Worm (Caenorhabditis elegans) whole organism, L4/young adult: ENCODE results near the gene Y39G8C.2.

Experiments used
- W03F9.2 ChIP-seq: fragments of 150-350 bp; optimal IDR thresholded peaks from 2 replicates; lab custom pipeline; 2014; ENCODE audit warnings: missing biosample characterization, missing genetic modification characterization
- dao-5 ChIP-seq: sonication (generic microtip); optimal IDR thresholded peaks from 2 replicates; lab custom pipeline; 2016; ENCODE audit warnings: missing genotype, missing genetic modification characterization, moderate library complexity, missing compliant biosample characterization
- him-1 ChIP-seq: sonication (generic microtip); optimal IDR thresholded peaks from 2 replicates; lab custom pipeline; 2016; ENCODE audit warnings: missing genotype, missing genetic modification reagents, missing genetic modification characterization, missing compliant biosample characterization

DNA sequence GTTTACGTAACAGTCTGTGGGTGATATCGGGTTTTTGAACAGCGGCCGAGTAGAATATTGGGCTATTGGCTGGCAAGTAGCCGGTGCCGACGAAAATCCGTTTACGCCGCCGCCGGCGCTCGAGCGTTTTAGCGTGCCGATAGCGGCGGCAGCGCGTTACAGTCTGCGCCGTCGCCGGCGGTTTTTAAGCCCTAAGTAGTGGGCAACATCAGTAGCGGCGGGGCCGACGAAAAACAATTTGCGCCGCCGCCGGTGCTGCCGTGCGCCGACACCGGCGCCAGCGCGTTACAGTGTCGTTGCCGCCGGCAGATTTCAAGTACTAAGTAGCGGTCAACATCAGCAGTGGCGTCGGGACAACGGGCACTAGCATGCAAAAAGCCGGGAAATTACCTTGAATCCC, 1.5 kb downstream of the Y39G8C.2 start:
- no peak for TF ChIP-seq him-1 (tag; lab: Kevin White, UChicago)
- TF ChIP-seq W03F9.2: no peak
- TF ChIP-seq dao-5 (tag; lab: Kevin White, UChicago): no peak
